Fruit fly (Drosophila melanogaster) whole organism, embryonic: ENCODE results near the gene CG4570.

Source experiments
- CG33557 ChIP-seq: fragments of 200-800 bp; sonication (Bioruptor generic); optimal IDR thresholded peaks from 2 replicates; lab custom pipeline; 2019; ENCODE audit warnings: missing biosample characterization, mild to moderate bottlenecking, missing genetic modification characterization, moderate library complexity
- CG3407 ChIP-seq: fragments of 200-800 bp; sonication (Bioruptor generic); optimal IDR thresholded peaks from 2 replicates; lab custom pipeline; 2018; ENCODE audit warnings: missing biosample characterization, mild to moderate bottlenecking, missing genetic modification characterization
- CG3847 ChIP-seq: fragments of 200-800 bp; sonication (Bioruptor generic); IDR thresholded peaks from 2 replicates; pipeline ENCODE4 v1.3.6; 2022; ENCODE audit warnings: missing biosample characterization, missing genetic modification characterization
- CG42726 ChIP-seq: fragments of 200-800 bp; sonication (Bioruptor generic); IDR thresholded peaks from 2 replicates; pipeline ENCODE4 v1.3.6; 2022; ENCODE audit warnings: missing biosample characterization, missing genetic modification characterization; ENCODE audit not compliant: partially characterized antibody
- Nf-YC ChIP-seq: fragments of 200-800 bp; optimal IDR thresholded peaks from 3 replicates; lab custom pipeline; 2019; ENCODE audit warnings: missing biosample characterization, mild to moderate bottlenecking, missing genetic modification characterization, moderate library complexity
- chif ChIP-seq, 2 experiments: fragments of 200-800 bp; sonication (Bioruptor generic); optimal IDR thresholded peaks; 3 replicates each; lab custom pipeline; 2016; ENCODE audit warnings: missing biosample characterization in 2 of 2, missing genetic modification characterization in 2 of 2
- grau ChIP-seq: fragments of 200-800 bp; optimal IDR thresholded peaks from 3 replicates; lab custom pipeline; 2019; ENCODE audit warnings: missing biosample characterization, mild to moderate bottlenecking, missing genetic modification characterization, moderate library complexity
- pb ChIP-seq: fragments of 200-800 bp; sonication (Bioruptor generic); optimal IDR thresholded peaks from 3 replicates; lab custom pipeline; 2016; ENCODE audit warnings: missing biosample characterization, missing genetic modification characterization
- pfk ChIP-seq: fragments of 200-800 bp; sonication (Bioruptor generic); optimal IDR thresholded peaks from 2 replicates; lab custom pipeline; 2018; ENCODE audit warnings: missing biosample characterization, mild to moderate bottlenecking, missing genetic modification characterization, moderate library complexity

DNA sequence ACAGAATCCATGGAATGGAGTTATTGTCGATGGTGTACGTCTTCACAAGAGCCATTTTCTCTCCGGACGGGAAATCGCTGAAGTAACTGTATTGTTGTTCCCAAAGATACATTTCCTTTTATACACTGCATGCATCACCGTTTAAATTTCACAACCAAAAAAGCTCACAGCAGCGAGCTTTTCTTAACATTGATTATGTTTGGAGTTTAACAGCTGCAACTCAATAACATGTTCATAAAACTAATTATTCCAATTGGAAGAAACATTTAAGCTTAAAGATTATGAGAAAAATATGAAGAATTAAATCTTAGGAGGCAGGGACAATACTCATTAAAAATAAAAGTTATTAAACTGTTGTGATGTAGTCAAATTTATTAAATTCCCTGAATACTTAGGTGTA lies 22.6 kb downstream of the CG4570 start, which contains the start of gene CG14695:
- TF ChIP-seq Nf-YC (no peak), chif (GFP tag; optimal IDR thresholded peaks at IDR 0.05; lab: Kevin White, UChicago) (no peak), CG3847 (GFP tag; lab: Robert Waterston, UW) (no peak), CG42726 (no peak), grau (tag; lab: Kevin White, UChicago) (no peak), pb (no peak), CG3407 (GFP tag; lab: Kevin White, UChicago) (no peak), CG33557 (GFP tag; lab: Kevin White, UChicago) (no peak), pfk (GFP tag; lab: Kevin White, UChicago) (no peak)
